In genomic region chr3L:6706723-6707591, dm6 we compare ENCODE assay signal across 1 fruit fly cellular context.
TF ChIP-seq lines count a peak whose summit lies in the region.

No protein-coding gene starts in this region.

TF ChIP-seq in whole organism, embryonic, 481 proteins besides CTCF, POLR2A, EP300 and RAD21 (continued from another document):
- no peak for TF ChIP-seq nau (GFP tag; optimal IDR thresholded peaks at IDR 0.05; lab: Kevin White, UChicago)
- peak; percentile 34 for TF ChIP-seq grau (tag; optimal IDR thresholded peaks at IDR 0.05; lab: Kevin White, UChicago)
- TF ChIP-seq CG4730 (GFP tag; IDR thresholded peaks at IDR 0.05; lab: Robert Waterston, UW) = no peak
- no peak for TF ChIP-seq bcd (GFP tag; optimal IDR thresholded peaks at IDR 0.05; lab: Kevin White, UChicago)
- no peak for TF ChIP-seq Aef1 (GFP tag; IDR thresholded peaks at IDR 0.05; lab: Robert Waterston, UW)
- TF ChIP-seq CG6683 (GFP tag; optimal IDR thresholded peaks at IDR 0.05; lab: Kevin White, UChicago) = no peak
- TF ChIP-seq CG15269 (tag; optimal IDR thresholded peaks at IDR 0.05; lab: Kevin White, UChicago) = peak; percentile 35
- TF ChIP-seq al (GFP tag; IDR thresholded peaks at IDR 0.05; lab: Robert Waterston, UW) = 0 out of 2 replicates have a peak, but pooled peaks have one; percentile 20
- TF ChIP-seq pros (GFP tag; optimal IDR thresholded peaks at IDR 0.05; lab: Kevin White, UChicago) = no peak
- TF ChIP-seq CG2712 (tag; optimal IDR thresholded peaks at IDR 0.05; lab: Kevin White, UChicago) = peak; percentile 10
- peak; percentile 21 for TF ChIP-seq Meics (GFP tag; optimal IDR thresholded peaks at IDR 0.05; lab: Kevin White, UChicago)
- TF ChIP-seq sc (optimal IDR thresholded peaks at IDR 0.05; lab: Kevin White, UChicago) = no peak
- no peak for TF ChIP-seq sc (GFP tag; optimal IDR thresholded peaks at IDR 0.05; lab: Kevin White, UChicago)
- TF ChIP-seq CG10543 (GFP tag; optimal IDR thresholded peaks at IDR 0.05; lab: Kevin White, UChicago) = peak; percentile 74
- peak; percentile 93 for TF ChIP-seq sd (tag; optimal IDR thresholded peaks at IDR 0.05; lab: Kevin White, UChicago)
- no peak for TF ChIP-seq CG13775 (GFP tag; optimal IDR thresholded peaks at IDR 0.05; lab: Kevin White, UChicago)
- TF ChIP-seq pho (GFP tag; optimal IDR thresholded peaks at IDR 0.05; lab: Kevin White, UChicago) = peak; percentile 8
- TF ChIP-seq CG30403 (GFP tag; optimal IDR thresholded peaks at IDR 0.05; lab: Kevin White, UChicago) = peak; percentile 18
- peak; percentile 32 for TF ChIP-seq CG7839 (tag; optimal IDR thresholded peaks at IDR 0.05; lab: Kevin White, UChicago)
- 0 out of 4 replicates have a peak, but pooled peaks have one; percentile 22 for TF ChIP-seq Gug (GFP tag; IDR thresholded peaks at IDR 0.05; lab: Robert Waterston, UW)
- TF ChIP-seq CG31365 (tag; optimal IDR thresholded peaks at IDR 0.05; lab: Kevin White, UChicago) = no peak
- peak; percentile 81 for TF ChIP-seq ftz-f1 (GFP tag; optimal IDR thresholded peaks at IDR 0.05; lab: Kevin White, UChicago)
- TF ChIP-seq sug (tag; optimal IDR thresholded peaks at IDR 0.05; lab: Kevin White, UChicago) = peak; percentile 11
- peak; percentile 30 for TF ChIP-seq Fer3 (tag; optimal IDR thresholded peaks at IDR 0.05; lab: Kevin White, UChicago)
- TF ChIP-seq lmd (GFP tag; IDR thresholded peaks at IDR 0.05; lab: Robert Waterston, UW) = peak; percentile 49; the same call in 1 of the 2 replicates
- TF ChIP-seq disco-r (GFP tag; optimal IDR thresholded peaks at IDR 0.05; lab: Kevin White, UChicago) = no peak
- no peak for TF ChIP-seq ara (GFP tag; IDR thresholded peaks at IDR 0.05; lab: Robert Waterston, UW)
- no peak for TF ChIP-seq CG15696 (tag; optimal IDR thresholded peaks at IDR 0.05; lab: Kevin White, UChicago)
- TF ChIP-seq zf30C (GFP tag; optimal IDR thresholded peaks at IDR 0.05; lab: Kevin White, UChicago) = no peak
- 0 out of 4 replicates have a peak, but pooled peaks have one; percentile 42 for TF ChIP-seq chinmo (GFP tag; IDR thresholded peaks at IDR 0.05; lab: Robert Waterston, UW; ENCODE audit: partially characterized antibody)
- TF ChIP-seq hb (GFP tag; IDR thresholded peaks at IDR 0.05; lab: Robert Waterston, UW; ENCODE audit: partially characterized antibody) = no peak
- TF ChIP-seq CG2202 (tag; optimal IDR thresholded peaks at IDR 0.05; lab: Kevin White, UChicago) = no peak
- no peak for TF ChIP-seq CG12659 (GFP tag; optimal IDR thresholded peaks at IDR 0.05; lab: Kevin White, UChicago)
- TF ChIP-seq crol (GFP tag; IDR thresholded peaks at IDR 0.05; lab: Robert Waterston, UW) = 0 out of 2 replicates have a peak, but pooled peaks have one; percentile 19
- TF ChIP-seq CoRest (tag; optimal IDR thresholded peaks at IDR 0.05; lab: Kevin White, UChicago) = peak; percentile 35
- 0 out of 3 replicates have a peak, but pooled peaks have one; percentile 13 for TF ChIP-seq Dbx (GFP tag; IDR thresholded peaks at IDR 0.05; lab: Robert Waterston, UW)
- peak; percentile 34; the same call in 1 of the 2 replicates for TF ChIP-seq ranshi (GFP tag; IDR thresholded peaks at IDR 0.05; lab: Robert Waterston, UW)
- peak; percentile 42 for TF ChIP-seq CG2120 (GFP tag; optimal IDR thresholded peaks at IDR 0.05; lab: Kevin White, UChicago)
- 0 out of 2 replicates have a peak, but pooled peaks have one; percentile 35 for TF ChIP-seq stc (GFP tag; IDR thresholded peaks at IDR 0.05; lab: Robert Waterston, UW)
- peak; percentile 63 for TF ChIP-seq Med (GFP tag; lab: Kevin White, UChicago)
- no peak for TF ChIP-seq Fer1 (GFP tag; optimal IDR thresholded peaks at IDR 0.05; lab: Kevin White, UChicago)
- TF ChIP-seq unpg (GFP tag; optimal IDR thresholded peaks at IDR 0.05; lab: Kevin White, UChicago) = no peak
- TF ChIP-seq row (GFP tag; IDR thresholded peaks at IDR 0.05; lab: Robert Waterston, UW) = peak; percentile 39; the same call in 2 of the 3 replicates
- TF ChIP-seq Spps (tag; optimal IDR thresholded peaks at IDR 0.05; lab: Kevin White, UChicago) = no peak
- peak; percentile 20 for TF ChIP-seq CG17359 (tag; optimal IDR thresholded peaks at IDR 0.05; lab: Kevin White, UChicago)
- peak; percentile 46 for TF ChIP-seq Rfx (GFP tag; IDR thresholded peaks at IDR 0.05; lab: Robert Waterston, UW)
- TF ChIP-seq ap (GFP tag; IDR thresholded peaks at IDR 0.05; lab: Robert Waterston, UW) = no peak
- TF ChIP-seq dysf (GFP tag; IDR thresholded peaks at IDR 0.05; lab: Robert Waterston, UW) = peak; percentile 55; the same call in 1 of the 3 replicates
- TF ChIP-seq Ptx1 (GFP tag; IDR thresholded peaks at IDR 0.05; lab: Robert Waterston, UW) = peak; percentile 26; the same call in 1 of the 2 replicates
- TF ChIP-seq Asciz (GFP tag; optimal IDR thresholded peaks at IDR 0.05; lab: Kevin White, UChicago) = peak; percentile 16
- TF ChIP-seq CG2116 (GFP tag; optimal IDR thresholded peaks at IDR 0.05; lab: Kevin White, UChicago) = no peak
- TF ChIP-seq CG6689 (GFP tag; IDR thresholded peaks at IDR 0.05; lab: Robert Waterston, UW) = peak; percentile 36; the same call in 1 of the 2 replicates
- TF ChIP-seq CG11504 (tag; optimal IDR thresholded peaks at IDR 0.05; lab: Kevin White, UChicago) = peak; percentile 51
- TF ChIP-seq CG31441 (GFP tag; IDR thresholded peaks at IDR 0.05; lab: Robert Waterston, UW) = no peak
- TF ChIP-seq Bgb (GFP tag; IDR thresholded peaks at IDR 0.05; lab: Robert Waterston, UW; ENCODE audit: partially characterized antibody) = no peak
- TF ChIP-seq abd-A (tag; optimal IDR thresholded peaks at IDR 0.05; lab: Kevin White, UChicago) = peak; percentile 0
- TF ChIP-seq Sox100B (GFP tag; optimal IDR thresholded peaks at IDR 0.05; lab: Kevin White, UChicago) = peak; percentile 4
